Fruit fly (Drosophila melanogaster): ENCODE measurements around the gene CG15525.

CG15525 gene

dm6 chr3R:30039494-30039893 lies 42.0 kb upstream of the CG15525 start, which contains the start of the genes janA, Sry-alpha and Sry-beta (continued):
- TF ChIP-seq bigmax (GFP tag; optimal IDR thresholded peaks at IDR 0.05) (no peak), lilli (GFP tag; optimal IDR thresholded peaks at IDR 0.05) (peak; percentile 56), ftz-f1 (GFP tag; optimal IDR thresholded peaks at IDR 0.05) (no peak), lola (GFP tag; optimal IDR thresholded peaks at IDR 0.05) (no peak), Vsx1 (GFP tag; optimal IDR thresholded peaks at IDR 0.05) (no peak), CG18262 (tag; optimal IDR thresholded peaks at IDR 0.05) (no peak), CG1792 (GFP tag; optimal IDR thresholded peaks at IDR 0.05) (no peak), CG10147 (GFP tag; optimal IDR thresholded peaks at IDR 0.05) (no peak), ro (GFP tag; IDR thresholded peaks at IDR 0.05) (no peak), CG17361 (GFP tag; IDR thresholded peaks at IDR 0.05) (no peak), pum (GFP tag; optimal IDR thresholded peaks at IDR 0.05) (no peak), btn (GFP tag; optimal IDR thresholded peaks at IDR 0.05) (no peak), CG10321 (GFP tag; IDR thresholded peaks at IDR 0.05) (no peak), Hr3 (GFP tag; optimal IDR thresholded peaks at IDR 0.05) (no peak), CG6689 (GFP tag; IDR thresholded peaks at IDR 0.05) (no peak), CG14050 (GFP tag; IDR thresholded peaks at IDR 0.05) (no peak), Dp (GFP tag; optimal IDR thresholded peaks at IDR 0.05) (peak; percentile 63), CG4854 (GFP tag; optimal IDR thresholded peaks at IDR 0.05) (no peak), CG43689 (GFP tag; IDR thresholded peaks at IDR 0.05) (no peak), CrebB (tag; optimal IDR thresholded peaks at IDR 0.05) (no peak), pb (GFP tag; optimal IDR thresholded peaks at IDR 0.05) (no peak), abd-A (tag; optimal IDR thresholded peaks at IDR 0.05) (no peak), Oaz (GFP tag; IDR thresholded peaks at IDR 0.05) (no peak), CG2712 (tag; optimal IDR thresholded peaks at IDR 0.05) (peak; percentile 54), CG10565 (GFP tag; optimal IDR thresholded peaks at IDR 0.05) (no peak), B-H1 (GFP tag; IDR thresholded peaks at IDR 0.05) (no peak), CG14441 (GFP tag; IDR thresholded peaks at IDR 0.05) (no peak), fd3F (GFP tag; optimal IDR thresholded peaks at IDR 0.05) (no peak), sr (GFP tag; IDR thresholded peaks at IDR 0.05) (no peak), zfh2 (GFP tag; optimal IDR thresholded peaks at IDR 0.05) (no peak), vnd (GFP tag; IDR thresholded peaks at IDR 0.05; ENCODE audit: partially characterized antibody) (peak; percentile 100), lab (GFP tag; optimal IDR thresholded peaks at IDR 0.05) (no peak), CG14710 (tag; optimal IDR thresholded peaks at IDR 0.05) (peak; percentile 62), gem (tag; optimal IDR thresholded peaks at IDR 0.05) (no peak), Neu2 (GFP tag; optimal IDR thresholded peaks at IDR 0.05; ENCODE audit: borderline replicate concordance) (no peak), amos (GFP tag; IDR thresholded peaks at IDR 0.05; ENCODE audit: partially characterized antibody) (peak; percentile 99), Sin3A (optimal IDR thresholded peaks at IDR 0.05) (peak; percentile 73), so (GFP tag; IDR thresholded peaks at IDR 0.05) (no peak), Ada2b (GFP tag; IDR thresholded peaks at IDR 0.05) (no peak), stwl (tag; optimal IDR thresholded peaks at IDR 0.05) (peak; percentile 77), Nf-YA (GFP tag; IDR thresholded peaks at IDR 0.05) (no peak), CG4404 (GFP tag; IDR thresholded peaks at IDR 0.05) (no peak), ab (GFP tag; optimal IDR thresholded peaks at IDR 0.05) (no peak), CG10462 (GFP tag; optimal IDR thresholded peaks at IDR 0.05) (no peak), D (optimal IDR thresholded peaks at IDR 0.05) (no peak), D (GFP tag; optimal IDR thresholded peaks at IDR 0.05) (no peak), Asciz (GFP tag; optimal IDR thresholded peaks at IDR 0.05) (no peak), CG31388 (GFP tag; optimal IDR thresholded peaks at IDR 0.05) (no peak), Rx (GFP tag; IDR thresholded peaks at IDR 0.05) (no peak), Atf3 (GFP tag; optimal IDR thresholded peaks at IDR 0.05) (no peak), CG4282 (GFP tag; optimal IDR thresholded peaks at IDR 0.05) (no peak), ssp (GFP tag; IDR thresholded peaks at IDR 0.05) (no peak), CG17385 (GFP tag; optimal IDR thresholded peaks at IDR 0.05) (no peak)
